Fruit fly (Drosophila melanogaster): ENCODE data around the gene Tdh.

- TF ChIP-seq stwl (tag; optimal IDR thresholded peaks at IDR 0.05) (no peak), Gsc (GFP tag; IDR thresholded peaks at IDR 0.05) (no peak), CG1792 (GFP tag; optimal IDR thresholded peaks at IDR 0.05) (no peak), CG12659 (GFP tag; optimal IDR thresholded peaks at IDR 0.05) (peak; percentile 17), B-H2 (GFP tag; optimal IDR thresholded peaks at IDR 0.05) (no peak), CG18599 (GFP tag; optimal IDR thresholded peaks at IDR 0.05) (no peak)
Observed at dm6 chr3L:20427449-20427848, 39.3 kb upstream of the Tdh start, which contains the start of gene CG5274.
